Fruit fly (Drosophila melanogaster): Measurements from ENCODE around the gene CG9727.

The CG9727 gene

dm6 chr3R:6416242-6416641, 40.2 kb downstream of the CG9727 start (continued):
- TF ChIP-seq kah (GFP tag; optimal IDR thresholded peaks at IDR 0.05) (no peak), CG9876 (GFP tag; optimal IDR thresholded peaks at IDR 0.05) (peak; percentile 59), Kr (GFP tag; optimal IDR thresholded peaks at IDR 0.05) (no peak), ems (GFP tag; optimal IDR thresholded peaks at IDR 0.05) (peak; percentile 64), Dref (GFP tag; IDR thresholded peaks at IDR 0.05) (no peak), caup (GFP tag; optimal IDR thresholded peaks at IDR 0.05; ENCODE audit: severe bottlenecking) (peak; percentile 85), Dbx (GFP tag; IDR thresholded peaks at IDR 0.05) (peak; percentile 87), cad (GFP tag; optimal IDR thresholded peaks at IDR 0.05) (no peak), toy (GFP tag; IDR thresholded peaks at IDR 0.05) (0 out of 2 replicates have a peak, but pooled peaks have one; percentile 30), CG11560 (tag; IDR thresholded peaks at IDR 0.05) (peak; percentile 69; the same call in 1 of the 3 replicates), CG2678 (tag; optimal IDR thresholded peaks at IDR 0.05) (peak; percentile 85), zen (tag; optimal IDR thresholded peaks at IDR 0.05) (peak; percentile 16), dpn (GFP tag; optimal IDR thresholded peaks at IDR 0.05) (peak; percentile 77 to 78), br (optimal IDR thresholded peaks at IDR 0.05) (no peak), fd96Cb (tag; optimal IDR thresholded peaks at IDR 0.05) (peak; percentile 62), CG13123 (GFP tag; optimal IDR thresholded peaks at IDR 0.05) (no peak), ATbp (GFP tag; optimal IDR thresholded peaks at IDR 0.05) (peak; percentile 69), ftz-f1 (GFP tag; optimal IDR thresholded peaks at IDR 0.05) (no peak), CG6254 (GFP tag; optimal IDR thresholded peaks at IDR 0.05) (peak; percentile 15), jigr1 (GFP tag; IDR thresholded peaks at IDR 0.05) (0 out of 3 replicates have a peak, but pooled peaks have one; percentile 19), Ets97D (GFP tag; optimal IDR thresholded peaks at IDR 0.05) (peak; percentile 22), CG14667 (GFP tag; IDR thresholded peaks at IDR 0.05) (peak; percentile 76), Neu2 (GFP tag; optimal IDR thresholded peaks at IDR 0.05; ENCODE audit: borderline replicate concordance) (no peak), CG16863 (GFP tag; optimal IDR thresholded peaks at IDR 0.05) (peak; percentile 48), CG7271 (tag; optimal IDR thresholded peaks at IDR 0.05) (no peak), CG8388 (GFP tag; optimal IDR thresholded peaks at IDR 0.05) (peak; percentile 47), chif (GFP tag; optimal IDR thresholded peaks at IDR 0.05) (peak; percentile 29 to 35), twi (tag; optimal IDR thresholded peaks at IDR 0.05) (no peak), CG10209 (GFP tag; optimal IDR thresholded peaks at IDR 0.05) (peak; percentile 66), Ptx1 (GFP tag; IDR thresholded peaks at IDR 0.05) (peak; percentile 76), CG17568 (GFP tag; optimal IDR thresholded peaks at IDR 0.05) (peak; percentile 38), maf-S (GFP tag; optimal IDR thresholded peaks at IDR 0.05) (peak; percentile 50), NC2β (GFP tag; optimal IDR thresholded peaks at IDR 0.05) (peak; percentile 34), CG10321 (GFP tag; IDR thresholded peaks at IDR 0.05) (peak; percentile 37; the same call in 1 of the 2 replicates), dati (GFP tag; IDR thresholded peaks at IDR 0.05) (0 out of 2 replicates have a peak, but pooled peaks have one; percentile 34), CG10979 (tag; optimal IDR thresholded peaks at IDR 0.05) (peak; percentile 60), Ssrp (tag; optimal IDR thresholded peaks at IDR 0.05) (peak; percentile 58), CG6683 (GFP tag; optimal IDR thresholded peaks at IDR 0.05) (peak; percentile 60), HLH4C (GFP tag; IDR thresholded peaks at IDR 0.05; ENCODE audit: partially characterized antibody) (no peak), CG8765 (GFP tag; IDR thresholded peaks at IDR 0.05) (peak; percentile 70; the same call in 1 of the 2 replicates), Deaf1 (tag; optimal IDR thresholded peaks at IDR 0.05) (peak; percentile 61), Bdp1 (GFP tag; optimal IDR thresholded peaks at IDR 0.05) (peak; percentile 30), gsb (GFP tag; IDR thresholded peaks at IDR 0.05) (no peak), CG1024 (GFP tag; IDR thresholded peaks at IDR 0.05) (peak; percentile 57; the same call in 1 of the 2 replicates), al (GFP tag; IDR thresholded peaks at IDR 0.05) (peak; percentile 64), tna (GFP tag; IDR thresholded peaks at IDR 0.05; ENCODE audit: partially characterized antibody) (no peak), Dfd (GFP tag; optimal IDR thresholded peaks at IDR 0.05) (no peak), CG2875 (GFP tag; optimal IDR thresholded peaks at IDR 0.05) (peak; percentile 52), CG7963 (GFP tag; IDR thresholded peaks at IDR 0.05; ENCODE audit: partially characterized antibody) (no peak), cg (GFP tag; optimal IDR thresholded peaks at IDR 0.05) (no peak), CG5245 (GFP tag; optimal IDR thresholded peaks at IDR 0.05) (peak; percentile 25)

All from whole organism, embryonic.